Fruit fly (Drosophila melanogaster) whole organism, embryonic: ENCODE data around the gene CG9030.
A peak's percentile ranks its signal among the peaks of the same experiment; 100 is the strongest.

ENCODE experiments used
- B-H1 ChIP-seq: fragments of 200-800 bp; sonication (Bioruptor generic); IDR thresholded peaks from 3 replicates; pipeline ENCODE4 v1.3.6; 2022; ENCODE audit warnings: missing biosample characterization, missing genetic modification characterization
- CG10543 ChIP-seq: fragments of 200-800 bp; sonication (Bioruptor generic); optimal IDR thresholded peaks from 3 replicates; lab custom pipeline; 2017; ENCODE audit warnings: missing biosample characterization, mild to moderate bottlenecking, missing genetic modification characterization, moderate library complexity
- CG11504 ChIP-seq: fragments of 200-800 bp; sonication (Bioruptor generic); optimal IDR thresholded peaks from 3 replicates; lab custom pipeline; 2019; ENCODE audit warnings: missing biosample characterization, mild to moderate bottlenecking, missing genetic modification characterization, moderate library complexity
- CG12219 ChIP-seq: fragments of 200-800 bp; sonication (Bioruptor generic); optimal IDR thresholded peaks from 3 replicates; lab custom pipeline; 2018; ENCODE audit warnings: missing biosample characterization, mild to moderate bottlenecking, missing genetic modification characterization
- CG15269 ChIP-seq: fragments of 200-800 bp; sonication (Bioruptor generic); optimal IDR thresholded peaks from 2 replicates; lab custom pipeline; 2018; ENCODE audit warnings: missing biosample characterization, mild to moderate bottlenecking, missing genetic modification characterization, moderate library complexity
- CG15514 ChIP-seq: fragments of 200-800 bp; sonication (Bioruptor generic); optimal IDR thresholded peaks from 3 replicates; lab custom pipeline; 2017; ENCODE audit warnings: missing biosample characterization, missing genetic modification characterization, mild to moderate bottlenecking, moderate library complexity, missing genetic modification reagents
- CG1603 ChIP-seq: fragments of 200-800 bp; sonication (Bioruptor generic); optimal IDR thresholded peaks from 2 replicates; lab custom pipeline; 2019; ENCODE audit warnings: missing biosample characterization, mild to moderate bottlenecking, missing genetic modification characterization, moderate library complexity
- CG17912 ChIP-seq: fragments of 200-800 bp; sonication (Bioruptor generic); optimal IDR thresholded peaks from 2 replicates; lab custom pipeline; 2018; ENCODE audit warnings: missing biosample characterization, mild to moderate bottlenecking, missing genetic modification characterization
- CG2199 ChIP-seq: fragments of 200-800 bp; sonication (Bioruptor generic); IDR thresholded peaks from 3 replicates; pipeline ENCODE4 v1.3.6; 2022; ENCODE audit warnings: missing biosample characterization, missing genetic modification characterization
- CG30431 ChIP-seq: fragments of 200-800 bp; sonication (Bioruptor generic); optimal IDR thresholded peaks from 2 replicates; lab custom pipeline; 2017; ENCODE audit warnings: missing biosample characterization, missing genetic modification characterization
- CG31441 ChIP-seq: fragments of 200-800 bp; sonication (Bioruptor generic); IDR thresholded peaks from 2 replicates; pipeline ENCODE4 v1.3.6; 2022; ENCODE audit warnings: missing biosample characterization, missing genetic modification characterization
- CG4424 ChIP-seq: fragments of 200-800 bp; sonication (Bioruptor generic); optimal IDR thresholded peaks from 3 replicates; lab custom pipeline; 2016; ENCODE audit warnings: missing biosample characterization, missing genetic modification characterization
- CG4617 ChIP-seq: fragments of 200-800 bp; sonication (Bioruptor generic); optimal IDR thresholded peaks from 3 replicates; lab custom pipeline; 2016; ENCODE audit warnings: missing biosample characterization, missing genetic modification characterization, borderline replicate concordance
- CG5180 ChIP-seq: fragments of 200-800 bp; sonication (Bioruptor generic); optimal IDR thresholded peaks from 3 replicates; lab custom pipeline; 2017; ENCODE audit warnings: missing biosample characterization, missing genetic modification characterization, mild to moderate bottlenecking, moderate library complexity, missing genetic modification reagents
- CG6254 ChIP-seq: fragments of 200-800 bp; sonication (Bioruptor generic); optimal IDR thresholded peaks from 3 replicates; lab custom pipeline; 2017; ENCODE audit warnings: mild to moderate bottlenecking, missing biosample characterization, missing genetic modification reagents, missing genetic modification characterization
- CG6689 ChIP-seq: fragments of 200-800 bp; sonication (Bioruptor generic); IDR thresholded peaks from 2 replicates; pipeline ENCODE4 v1.3.6; 2022; ENCODE audit warnings: missing biosample characterization, missing genetic modification characterization
- CG6813 ChIP-seq: fragments of 200-800 bp; sonication (Bioruptor generic); optimal IDR thresholded peaks from 2 replicates; lab custom pipeline; 2017; ENCODE audit warnings: missing biosample characterization, missing genetic modification characterization, mild to moderate bottlenecking, moderate library complexity, missing genetic modification reagents
- CG7556 ChIP-seq: fragments of 200-800 bp; sonication (Bioruptor generic); optimal IDR thresholded peaks from 2 replicates; lab custom pipeline; 2017; ENCODE audit warnings: missing biosample characterization, mild to moderate bottlenecking, missing genetic modification characterization
- CG9932 ChIP-seq: fragments of 200-800 bp; sonication (Bioruptor generic); IDR thresholded peaks from 2 replicates; pipeline ENCODE4 v1.3.6; 2022; ENCODE audit warnings: missing biosample characterization, missing genetic modification characterization
- Chrac-16 ChIP-seq: fragments of 200-800 bp; sonication (Bioruptor generic); optimal IDR thresholded peaks from 3 replicates; lab custom pipeline; 2016; ENCODE audit warnings: missing biosample characterization, missing genetic modification characterization
- D19A ChIP-seq: fragments of 200-800 bp; optimal IDR thresholded peaks from 3 replicates; lab custom pipeline; 2019; ENCODE audit warnings: missing biosample characterization, mild to moderate bottlenecking, missing genetic modification characterization, moderate library complexity
- E2f2 ChIP-seq: fragments of 200-800 bp; sonication (Bioruptor generic); IDR thresholded peaks from 2 replicates; pipeline ENCODE4 v1.3.6; 2022; ENCODE audit warnings: missing biosample characterization, missing genetic modification characterization
- HLHmδ ChIP-seq: fragments of 200-800 bp; sonication (Bioruptor generic); optimal IDR thresholded peaks from 2 replicates; lab custom pipeline; 2018; ENCODE audit warnings: missing biosample characterization, mild to moderate bottlenecking, missing genetic modification characterization, moderate library complexity
- HmgZ ChIP-seq: fragments of 200-800 bp; sonication (Bioruptor generic); optimal IDR thresholded peaks from 2 replicates; lab custom pipeline; 2018; ENCODE audit warnings: missing biosample characterization, mild to moderate bottlenecking, missing genetic modification characterization
- Meics ChIP-seq: fragments of 200-800 bp; sonication (Bioruptor generic); optimal IDR thresholded peaks from 2 replicates; lab custom pipeline; 2017; ENCODE audit warnings: missing biosample characterization, mild to moderate bottlenecking, missing genetic modification characterization
- NFAT ChIP-seq: fragments of 200-800 bp; sonication (Bioruptor generic); IDR thresholded peaks from 2 replicates; pipeline ENCODE4 v1.3.6; 2022; ENCODE audit warnings: missing biosample characterization, missing genetic modification characterization
- Sox102F ChIP-seq: fragments of 200-800 bp; sonication (Bioruptor generic); optimal IDR thresholded peaks from 2 replicates; lab custom pipeline; 2018; ENCODE audit warnings: missing biosample characterization, mild to moderate bottlenecking, missing genetic modification characterization, moderate library complexity
- Sry-β ChIP-seq: fragments of 200-800 bp; sonication (Bioruptor generic); optimal IDR thresholded peaks from 2 replicates; lab custom pipeline; 2018; ENCODE audit warnings: missing biosample characterization, mild to moderate bottlenecking, missing genetic modification characterization, moderate library complexity
- Sry-δ ChIP-seq: fragments of 200-800 bp; sonication (Bioruptor generic); optimal IDR thresholded peaks from 2 replicates; lab custom pipeline; 2016; ENCODE audit warnings: missing biosample characterization, missing genetic modification characterization
- ab ChIP-seq: fragments of 200-800 bp; sonication (Bioruptor generic); optimal IDR thresholded peaks from 2 replicates; lab custom pipeline; 2016; ENCODE audit warnings: missing biosample characterization, missing genetic modification characterization
- ara ChIP-seq: fragments of 200-800 bp; sonication (Bioruptor generic); IDR thresholded peaks from 2 replicates; pipeline ENCODE4 v1.3.6; 2022; ENCODE audit warnings: missing biosample characterization, missing genetic modification characterization
- bowl ChIP-seq: fragments of 200-800 bp; sonication (Bioruptor generic); IDR thresholded peaks from 2 replicates; pipeline ENCODE4 v1.3.6; 2022; ENCODE audit warnings: missing biosample characterization, missing genetic modification characterization
- cg ChIP-seq: fragments of 200-800 bp; sonication (Bioruptor generic); optimal IDR thresholded peaks from 3 replicates; lab custom pipeline; 2019; ENCODE audit warnings: missing biosample characterization, mild to moderate bottlenecking, missing genetic modification characterization, moderate library complexity
- chm ChIP-seq: fragments of 200-800 bp; sonication (Bioruptor generic); IDR thresholded peaks from 2 replicates; pipeline ENCODE4 v1.3.6; 2022; ENCODE audit warnings: missing biosample characterization, missing genetic modification characterization
- dmrt11E ChIP-seq: fragments of 200-800 bp; sonication (Bioruptor generic); optimal IDR thresholded peaks from 3 replicates; lab custom pipeline; 2018; ENCODE audit warnings: missing biosample characterization, mild to moderate bottlenecking, missing genetic modification characterization, moderate library complexity
- dpn ChIP-seq, 2 experiments: fragments of 200-800 bp; sonication (Bioruptor generic); optimal IDR thresholded peaks; 3 replicates each; lab custom pipeline; 2016; ENCODE audit warnings: missing biosample characterization in 2 of 2, missing genetic modification characterization in 2 of 2
- dysf ChIP-seq: fragments of 200-800 bp; sonication (Bioruptor generic); IDR thresholded peaks from 3 replicates; pipeline ENCODE4 v1.3.6; 2022; ENCODE audit warnings: missing biosample characterization, missing genetic modification characterization
- lab ChIP-seq: fragments of 200-800 bp; sonication (Bioruptor generic); optimal IDR thresholded peaks from 3 replicates; lab custom pipeline; 2017; ENCODE audit warnings: missing biosample characterization, missing genetic modification characterization, mild to moderate bottlenecking, moderate library complexity, missing genetic modification reagents
- odd ChIP-seq: fragments of 200-800 bp; sonication (Bioruptor generic); optimal IDR thresholded peaks from 2 replicates; lab custom pipeline; 2017; ENCODE audit warnings: missing biosample characterization, mild to moderate bottlenecking, missing genetic modification characterization
- pfk ChIP-seq: fragments of 200-800 bp; sonication (Bioruptor generic); optimal IDR thresholded peaks from 2 replicates; lab custom pipeline; 2018; ENCODE audit warnings: missing biosample characterization, mild to moderate bottlenecking, missing genetic modification characterization, moderate library complexity
- prd ChIP-seq, 3 experiments: fragments of >200 bp in 2 of 3; fragments of 200-800 bp in 1 of 3; sonication (Bioruptor generic) in 1 of 3; optimal IDR thresholded peaks in 2 of 3; IDR thresholded peaks in 1 of 3; 2 replicates in 2 of 3; 3 replicates in 1 of 3; pipeline versions ENCODE4 v1.3.6 to Lab custom; 2017 to 2022; ENCODE audit warnings: missing biosample characterization in 1 of 3, missing genetic modification characterization in 1 of 3
- sens-2 ChIP-seq: fragments of 200-800 bp; sonication (Bioruptor generic); IDR thresholded peaks from 2 replicates; pipeline ENCODE4 v1.3.6; 2022; ENCODE audit warnings: missing biosample characterization, missing genetic modification characterization
- shn ChIP-seq: fragments of 200-800 bp; sonication (Bioruptor generic); optimal IDR thresholded peaks from 3 replicates; lab custom pipeline; 2016; ENCODE audit warnings: missing biosample characterization, missing genetic modification characterization
- sima ChIP-seq: fragments of 200-800 bp; sonication (Bioruptor generic); optimal IDR thresholded peaks from 2 replicates; lab custom pipeline; 2016; ENCODE audit warnings: missing biosample characterization, missing genetic modification characterization
- so ChIP-seq: fragments of 200-800 bp; sonication (Bioruptor generic); IDR thresholded peaks from 3 replicates; pipeline ENCODE4 v1.3.6; 2022; ENCODE audit warnings: missing biosample characterization, missing genetic modification characterization
- sqz ChIP-seq: fragments of 200-800 bp; sonication (Bioruptor generic); optimal IDR thresholded peaks from 3 replicates; lab custom pipeline; 2018; ENCODE audit warnings: missing biosample characterization, mild to moderate bottlenecking, missing genetic modification characterization
- tx ChIP-seq: fragments of 200-800 bp; sonication (Bioruptor generic); optimal IDR thresholded peaks from 2 replicates; lab custom pipeline; 2016; ENCODE audit warnings: missing biosample characterization, missing genetic modification characterization
- vfl ChIP-seq: fragments of 200-800 bp; sonication (Bioruptor generic); optimal IDR thresholded peaks from 2 replicates; lab custom pipeline; 2016; ENCODE audit warnings: missing biosample characterization, missing genetic modification characterization
- vnd ChIP-seq: fragments of 200-800 bp; sonication (Bioruptor generic); IDR thresholded peaks from 3 replicates; pipeline ENCODE4 v1.3.6; 2022; ENCODE audit warnings: missing biosample characterization, missing genetic modification characterization; ENCODE audit not compliant: partially characterized antibody
- yki ChIP-seq: fragments of >200 bp; optimal IDR thresholded peaks from 3 replicates; lab custom pipeline; 2018

Gene CG9030

DNA sequence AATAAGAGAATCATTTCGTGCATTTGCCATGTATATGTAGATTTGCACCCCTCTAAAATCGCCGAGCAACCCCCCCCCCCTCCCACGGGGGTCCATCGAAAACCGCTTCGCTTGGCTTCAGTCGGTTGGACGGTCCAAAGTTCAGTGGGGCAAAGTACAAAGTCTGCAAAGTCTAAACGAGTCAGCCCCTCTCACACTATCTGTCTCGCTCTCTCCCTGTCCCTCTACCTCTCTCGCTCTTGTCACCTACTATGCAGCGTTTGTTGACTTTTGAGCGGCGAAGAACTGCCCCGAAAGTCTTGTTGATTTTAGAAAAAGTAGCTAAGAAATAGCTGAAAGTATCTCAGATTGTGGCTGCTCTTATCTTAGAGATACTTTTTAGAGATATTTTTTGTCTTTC is 7.5 kb downstream of the CG9030 start (continued):
- TF ChIP-seq CG15269 (tag; lab: Kevin White, UChicago) (peak; percentile 71), chm (GFP tag; lab: Robert Waterston, UW) (peak; percentile 73), CG11504 (tag; lab: Kevin White, UChicago) (peak; percentile 14), D19A (peak; percentile 35), dpn (GFP tag; optimal IDR thresholded peaks at IDR 0.05; lab: Kevin White, UChicago) (no peak), CG7556 (GFP tag; lab: Kevin White, UChicago) (peak; percentile 12), Sry-β (GFP tag; lab: Kevin White, UChicago) (peak; percentile 86), vfl (GFP tag; lab: Kevin White, UChicago) (no peak), Chrac-16 (GFP tag; lab: Kevin White, UChicago) (no peak), NFAT (GFP tag; lab: Robert Waterston, UW) (peak; percentile 58; the same call in 1 of the 2 replicates), so (GFP tag; lab: Robert Waterston, UW) (peak; percentile 78; the same call in 2 of the 3 replicates), CG6254 (GFP tag; lab: Kevin White, UChicago) (peak; percentile 76), bowl (GFP tag; lab: Robert Waterston, UW) (peak; percentile 90), Meics (GFP tag; lab: Kevin White, UChicago) (peak; percentile 42), CG30431 (no peak), CG1603 (tag; lab: Kevin White, UChicago) (no peak), pfk (GFP tag; lab: Kevin White, UChicago) (peak; percentile 54), CG15514 (GFP tag; lab: Kevin White, UChicago) (peak; percentile 74), B-H1 (GFP tag; lab: Robert Waterston, UW) (peak; percentile 42; the same call in 1 of the 3 replicates), CG31441 (0 out of 2 replicates have a peak, but pooled peaks have one; percentile 19), CG12219 (GFP tag; lab: Kevin White, UChicago) (peak; percentile 40), CG2199 (GFP tag; lab: Robert Waterston, UW) (peak; percentile 43; the same call in 1 of the 3 replicates), HLHmδ (GFP tag; lab: Kevin White, UChicago) (peak; percentile 69), sima (no peak), Sry-δ (GFP tag; lab: Kevin White, UChicago) (no peak), CG6813 (peak; percentile 66), HmgZ (tag; lab: Kevin White, UChicago) (peak; percentile 1), CG4617 (no peak), vnd (GFP tag; lab: Robert Waterston, UW) (no peak), dmrt11E (tag; lab: Kevin White, UChicago) (peak; percentile 2), sqz (GFP tag; lab: Kevin White, UChicago) (peak; percentile 63), CG17912 (peak; percentile 47), prd (optimal IDR thresholded peaks at IDR 0.05; lab: Kevin White, UChicago) (no peak), prd (GFP tag; IDR thresholded peaks at IDR 0.05; lab: Robert Waterston, UW) (0 out of 3 replicates have a peak, but pooled peaks have one; percentile 6), yki (no peak), CG10543 (GFP tag; lab: Kevin White, UChicago) (peak; percentile 82), CG5180 (GFP tag; lab: Kevin White, UChicago) (peak; percentile 35), E2f2 (GFP tag; lab: Robert Waterston, UW) (peak; percentile 15; the same call in 1 of the 2 replicates), CG6689 (0 out of 2 replicates have a peak, but pooled peaks have one; percentile 23), odd (peak; percentile 50), CG9932 (GFP tag; lab: Robert Waterston, UW) (0 out of 2 replicates have a peak, but pooled peaks have one; percentile 21), lab (peak; percentile 79), Sox102F (GFP tag; lab: Kevin White, UChicago) (no peak), ara (GFP tag; lab: Robert Waterston, UW) (no peak), cg (GFP tag; lab: Kevin White, UChicago) (no peak), sens-2 (GFP tag; lab: Robert Waterston, UW) (peak; percentile 40), shn (no peak), dysf (0 out of 3 replicates have a peak, but pooled peaks have one; percentile 36), ab (GFP tag; lab: Kevin White, UChicago) (no peak), CG4424 (GFP tag; lab: Kevin White, UChicago) (no peak), tx (GFP tag; lab: Kevin White, UChicago) (no peak)
